Worm (Caenorhabditis elegans) whole organism, L3 larva: ENCODE measurements around the gene alh-8.

ENCODE experiments used
- ZK546.5 ChIP-seq: sonication (generic microtip); optimal IDR thresholded peaks from 2 replicates; lab custom pipeline; 2017; ENCODE audit warnings: missing biosample characterization, missing genetic modification characterization
- ama-1 ChIP-seq: fragments of 150-350 bp; optimal IDR thresholded peaks from 2 replicates; lab custom pipeline; 2018
- ceh-16 ChIP-seq: sonication (generic microtip); optimal IDR thresholded peaks from 2 replicates; lab custom pipeline; 2017; ENCODE audit warnings: missing biosample characterization, missing genetic modification characterization
- ceh-82 ChIP-seq: fragments of 150-350 bp; optimal IDR thresholded peaks from 2 replicates; lab custom pipeline; 2014; ENCODE audit warnings: missing biosample characterization, missing genetic modification characterization
- daf-12 ChIP-seq: fragments of 150-350 bp; optimal IDR thresholded peaks from 2 replicates; lab custom pipeline; 2014; ENCODE audit warnings: missing biosample characterization, missing genetic modification reagents, missing genetic modification characterization
- egl-27 ChIP-seq: sonication (generic microtip); optimal IDR thresholded peaks from 4 replicates; lab custom pipeline; 2017; ENCODE audit warnings: missing biosample characterization, missing genetic modification reagents, missing genetic modification characterization
- egl-5 ChIP-seq: fragments of 150-350 bp; optimal IDR thresholded peaks from 2 replicates; lab custom pipeline; 2017; ENCODE audit warnings: missing biosample characterization, missing genetic modification reagents, missing genetic modification characterization, inconsistent platforms
- elt-2 ChIP-seq: sonication (generic microtip); optimal IDR thresholded peaks from 2 replicates; lab custom pipeline; 2016; ENCODE audit warnings: missing genetic modification reagents, mild to moderate bottlenecking, missing genetic modification characterization, missing compliant biosample characterization
- elt-3 ChIP-seq, 3 experiments: fragments of 150-350 bp in 1 of 3; sonication (generic microtip) in 2 of 3; optimal IDR thresholded peaks; 2 replicates in 2 of 3; 4 replicates in 1 of 3; lab custom pipeline; 2014 to 2017; ENCODE audit warnings: missing biosample characterization in 3 of 3, missing genetic modification characterization in 3 of 3
- eor-1 ChIP-seq, 2 experiments: fragments of 150-350 bp; optimal IDR thresholded peaks; 2 replicates each; lab custom pipeline; 2014 to 2018; ENCODE audit warnings: missing biosample characterization in 2 of 2, missing genetic modification characterization in 2 of 2
- fkh-2 ChIP-seq: fragments of 150-350 bp; optimal IDR thresholded peaks from 2 replicates; lab custom pipeline; 2014; ENCODE audit warnings: missing biosample characterization, missing genetic modification reagents, missing genetic modification characterization
- fos-1 ChIP-seq: fragments of 150-350 bp; optimal IDR thresholded peaks from 2 replicates; lab custom pipeline; 2014; ENCODE audit warnings: missing biosample characterization, missing genetic modification characterization
- hmg-11 ChIP-seq: sonication (generic microtip); optimal IDR thresholded peaks from 2 replicates; lab custom pipeline; 2016; ENCODE audit warnings: missing genetic modification characterization, missing compliant biosample characterization
- jun-1 ChIP-seq: fragments of 150-350 bp; optimal IDR thresholded peaks from 2 replicates; lab custom pipeline; 2014; ENCODE audit warnings: missing biosample characterization, missing genetic modification reagents, missing genetic modification characterization
- lin-15B ChIP-seq: fragments of 150-350 bp; optimal IDR thresholded peaks from 2 replicates; lab custom pipeline; 2014; ENCODE audit warnings: missing biosample characterization, missing genetic modification characterization
- lin-39 ChIP-seq: fragments of 150-350 bp; optimal IDR thresholded peaks from 2 replicates; lab custom pipeline; 2018; ENCODE audit warnings: missing biosample characterization, missing genetic modification reagents, missing genetic modification characterization
- lsy-12 ChIP-seq: sonication (generic microtip); optimal IDR thresholded peaks from 2 replicates; lab custom pipeline; 2016; ENCODE audit warnings: mild to moderate bottlenecking, missing genetic modification characterization, missing compliant biosample characterization
- mdl-1 ChIP-seq: fragments of 150-350 bp; optimal IDR thresholded peaks from 2 replicates; lab custom pipeline; 2014; ENCODE audit warnings: missing biosample characterization, missing genetic modification characterization
- nfya-1 ChIP-seq: sonication (generic microtip); optimal IDR thresholded peaks from 2 replicates; lab custom pipeline; 2017; ENCODE audit warnings: missing genetic modification characterization, mild to moderate bottlenecking, missing compliant biosample characterization, antibody characterized with exemption, moderate library complexity; ENCODE audit not compliant: insufficient read depth
- nhr-11 ChIP-seq: fragments of 150-350 bp; optimal IDR thresholded peaks from 2 replicates; lab custom pipeline; 2014; ENCODE audit warnings: missing biosample characterization, missing genetic modification characterization
- nhr-12 ChIP-seq: fragments of 150-350 bp; optimal IDR thresholded peaks from 2 replicates; lab custom pipeline; 2014; ENCODE audit warnings: missing biosample characterization, missing genetic modification characterization
- nhr-23 ChIP-seq: fragments of 150-350 bp; optimal IDR thresholded peaks from 2 replicates; lab custom pipeline; 2014; ENCODE audit warnings: missing biosample characterization, missing genetic modification reagents, missing genetic modification characterization
- nhr-237 ChIP-seq: fragments of 150-350 bp; optimal IDR thresholded peaks from 2 replicates; lab custom pipeline; 2014; ENCODE audit warnings: missing biosample characterization, missing genetic modification characterization
- nhr-25 ChIP-seq: sonication (generic microtip); optimal IDR thresholded peaks from 2 replicates; lab custom pipeline; 2017; ENCODE audit warnings: missing biosample characterization, missing genetic modification characterization
- nhr-67 ChIP-seq: fragments of 150-350 bp; optimal IDR thresholded peaks from 2 replicates; lab custom pipeline; 2014; ENCODE audit warnings: missing biosample characterization, missing genetic modification characterization
- nhr-76 ChIP-seq: fragments of 150-350 bp; sonication (generic microtip); optimal IDR thresholded peaks from 5 replicates; lab custom pipeline; 2014; ENCODE audit warnings: missing biosample characterization, missing genetic modification characterization
- nhr-77 ChIP-seq: fragments of 150-350 bp; optimal IDR thresholded peaks from 2 replicates; lab custom pipeline; 2014; ENCODE audit warnings: missing biosample characterization, missing genetic modification characterization
- pha-4 ChIP-seq: fragments of 150-350 bp; optimal IDR thresholded peaks from 2 replicates; lab custom pipeline; 2014; ENCODE audit warnings: missing biosample characterization, missing genetic modification reagents, missing genetic modification characterization
- sea-2 ChIP-seq: fragments of 150-350 bp; sonication (generic microtip); optimal IDR thresholded peaks from 4 replicates; lab custom pipeline; 2014; ENCODE audit warnings: missing biosample characterization, missing genetic modification reagents, missing genetic modification characterization
- skn-1 ChIP-seq: fragments of 150-350 bp; optimal IDR thresholded peaks from 2 replicates; lab custom pipeline; 2014; ENCODE audit warnings: missing biosample characterization, missing genetic modification characterization
- snpc-4 ChIP-seq: fragments of 150-350 bp; optimal IDR thresholded peaks from 2 replicates; lab custom pipeline; 2014; ENCODE audit warnings: missing biosample characterization, missing genetic modification characterization
- tbx-2 ChIP-seq: sonication (generic microtip); optimal IDR thresholded peaks from 2 replicates; lab custom pipeline; 2016; ENCODE audit warnings: mild to moderate bottlenecking, missing genetic modification characterization, missing compliant biosample characterization
- unc-39 ChIP-seq: sonication (generic microtip); optimal IDR thresholded peaks from 4 replicates; lab custom pipeline; 2017; ENCODE audit warnings: missing biosample characterization, missing genetic modification characterization
- unc-62 ChIP-seq: fragments of 150-350 bp; sonication (generic microtip); optimal IDR thresholded peaks from 4 replicates; lab custom pipeline; 2014; ENCODE audit warnings: missing biosample characterization, missing genetic modification reagents, missing genetic modification characterization
- ztf-4 ChIP-seq: fragments of 150-350 bp; optimal IDR thresholded peaks from 2 replicates; lab custom pipeline; 2014; ENCODE audit warnings: missing biosample characterization, missing genetic modification characterization

The alh-8 gene

DNA sequence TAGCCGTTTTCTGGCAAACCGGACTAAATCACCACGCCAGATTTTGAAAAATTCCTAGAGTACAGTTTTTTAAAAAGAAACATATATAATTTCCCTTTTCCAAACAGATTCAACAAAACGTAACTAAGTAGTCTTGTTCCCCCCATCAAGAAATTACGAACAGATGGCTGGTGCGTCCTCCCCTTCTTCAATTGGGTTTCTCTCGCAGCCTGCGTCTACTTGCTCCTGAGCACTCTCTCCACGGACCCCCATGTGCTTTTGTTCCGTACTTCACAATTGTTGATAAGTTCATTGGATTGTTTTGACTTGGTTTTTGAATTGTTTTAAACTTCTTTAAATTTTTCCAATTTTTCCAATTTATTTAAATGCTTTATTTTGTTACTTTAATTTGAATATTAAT is 40.8 kb upstream of the alh-8 start:
- TF ChIP-seq egl-5 (tag; lab: Kevin White, UChicago) (no peak), pha-4 (tag; lab: Kevin White, UChicago) (peak; percentile 15), hmg-11 (peak; percentile 29)
- TF ChIP-seq, all 47 proteins: peak for 2

DNA sequence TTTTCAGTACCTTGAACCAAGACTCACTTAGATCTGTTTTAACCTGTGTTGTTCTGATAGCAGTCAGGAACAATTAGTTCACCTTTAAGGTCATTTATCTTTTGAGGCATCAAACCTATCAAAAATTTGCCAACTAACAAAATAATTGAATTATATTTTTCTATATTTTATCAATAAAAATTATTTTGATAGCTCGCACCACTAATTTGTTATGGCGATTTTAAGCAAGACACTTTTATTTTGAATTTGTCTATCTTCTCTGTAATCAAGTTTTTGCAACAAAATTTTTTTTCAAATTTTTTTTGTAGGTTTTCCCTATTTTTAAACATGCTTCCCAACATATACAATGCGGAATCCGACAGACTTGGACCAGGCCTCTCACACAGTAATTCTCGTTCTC is 40.2 kb upstream of the alh-8 start, which contains the start of gene kel-1:
Gene kel-1, plus strand, starts transcription at position 301 of the 400 bp plus-strand sequence.
- TF ChIP-seq nhr-237 (tag; lab: Kevin White, UChicago) (no peak), nhr-67 (tag; lab: Kevin White, UChicago) (no peak), pha-4 (tag; lab: Kevin White, UChicago) (no peak), nhr-12 (no peak), hmg-11 (no peak), tbx-2 (tag; lab: Kevin White, UChicago) (no peak), sea-2 (GFP tag; lab: Kevin White, UChicago) (no peak), ZK546.5 (tag; lab: Kevin White, UChicago) (no peak), fos-1 (tag; lab: Kevin White, UChicago) (no peak), elt-3 (tag; optimal IDR thresholded peaks at IDR 0.05; lab: Kevin White, UChicago) (no peak), unc-62 (GFP tag; lab: Kevin White, UChicago) (no peak), nhr-23 (no peak), nhr-76 (tag; lab: Kevin White, UChicago) (no peak), egl-27 (tag; lab: Kevin White, UChicago) (no peak), ceh-82 (tag; lab: Kevin White, UChicago) (no peak), jun-1 (tag; lab: Kevin White, UChicago) (no peak), nhr-11 (tag; lab: Kevin White, UChicago) (no peak)

DNA sequence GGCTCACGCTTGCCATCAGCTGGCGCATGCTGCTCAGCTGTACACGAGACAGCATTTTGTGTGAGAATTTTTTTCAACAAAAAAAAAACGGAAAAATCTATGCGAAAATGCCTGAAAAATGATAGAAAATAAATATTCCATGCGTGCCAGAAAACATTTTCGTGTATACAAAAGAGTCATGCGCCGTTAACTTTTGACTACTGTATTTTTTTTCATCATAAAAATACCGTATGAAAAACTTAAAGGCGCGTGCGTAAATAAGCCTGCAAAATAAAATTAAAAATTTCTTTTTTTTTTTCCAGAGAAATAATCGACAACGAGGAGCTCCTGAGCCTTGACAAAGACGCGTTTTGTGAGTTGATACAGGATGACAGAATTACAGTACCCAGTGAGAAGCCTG is 38.9 kb upstream of the alh-8 start:
- no peak for TF ChIP-seq ama-1
- TF ChIP-seq mdl-1 (tag; lab: Kevin White, UChicago): no peak
- TF ChIP-seq fkh-2: no peak
- TF ChIP-seq nhr-25 (tag; lab: Kevin White, UChicago): no peak
- TF ChIP-seq pha-4 (tag; lab: Kevin White, UChicago): no peak
- no peak for TF ChIP-seq elt-3 (tag; optimal IDR thresholded peaks at IDR 0.05; lab: Kevin White, UChicago)
- TF ChIP-seq lsy-12: no peak
- TF ChIP-seq nhr-12: no peak
- TF ChIP-seq tbx-2 (tag; lab: Kevin White, UChicago): no peak
- TF ChIP-seq ztf-4 (tag; lab: Kevin White, UChicago): no peak
- TF ChIP-seq egl-27 (tag; lab: Kevin White, UChicago): no peak
- no peak for TF ChIP-seq unc-62 (GFP tag; lab: Kevin White, UChicago)
- TF ChIP-seq nhr-237 (tag; lab: Kevin White, UChicago): no peak

DNA sequence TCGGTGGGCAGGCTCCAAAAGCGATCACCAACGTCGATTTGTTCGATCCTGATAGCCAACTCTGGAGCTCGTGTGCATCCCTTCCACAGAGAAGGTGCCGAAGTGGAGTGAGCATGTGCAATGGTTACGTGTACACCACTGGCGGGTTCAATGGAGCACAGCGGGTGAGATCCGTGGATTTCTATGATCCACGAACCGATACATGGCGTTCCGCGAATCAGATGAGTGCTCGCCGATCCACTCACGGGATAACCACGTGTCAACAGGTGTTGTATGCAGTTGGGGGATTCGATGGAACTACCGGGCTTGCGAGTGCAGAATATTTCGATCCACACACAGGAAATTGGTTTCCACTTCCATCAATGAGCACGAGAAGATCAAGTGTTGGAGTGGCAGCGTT is 38.0 kb upstream of the alh-8 start:
- TF ChIP-seq egl-5 (tag; lab: Kevin White, UChicago): no peak
- no peak for TF ChIP-seq nhr-11 (tag; lab: Kevin White, UChicago)
- no peak for TF ChIP-seq nhr-76 (tag; lab: Kevin White, UChicago)
- no peak for TF ChIP-seq tbx-2 (tag; lab: Kevin White, UChicago)
- no peak for TF ChIP-seq mdl-1 (tag; lab: Kevin White, UChicago)
- no peak for TF ChIP-seq eor-1 (tag; optimal IDR thresholded peaks at IDR 0.05; lab: Kevin White, UChicago)
- no peak for TF ChIP-seq daf-12
- TF ChIP-seq snpc-4 (tag; lab: Kevin White, UChicago): no peak
- TF ChIP-seq pha-4 (tag; lab: Kevin White, UChicago): no peak
- TF ChIP-seq ceh-16 (tag; lab: Kevin White, UChicago): no peak
- no peak for TF ChIP-seq nhr-77
- no peak for TF ChIP-seq elt-2 (tag; lab: Kevin White, UChicago)

DNA sequence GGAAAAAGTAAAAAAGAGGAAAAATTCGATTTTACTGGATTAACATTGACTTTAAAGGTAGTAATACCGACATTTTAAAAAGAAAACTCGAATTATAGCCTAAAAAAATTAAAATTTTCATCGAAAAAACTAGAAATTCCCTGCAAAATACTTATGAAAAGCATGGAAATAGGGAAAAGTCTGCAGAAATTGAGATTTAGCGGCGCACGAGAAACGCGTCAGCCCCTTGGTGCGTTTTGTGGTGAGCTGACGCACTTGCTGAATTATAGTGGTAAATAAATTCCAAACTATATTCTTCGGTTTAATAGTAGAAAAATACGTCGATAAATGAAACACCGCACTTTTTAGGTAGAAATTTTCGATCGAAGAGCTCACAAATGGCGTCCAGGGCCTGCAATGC is 34.4 kb upstream of the alh-8 start:
- TF ChIP-seq lin-15B (tag; lab: Kevin White, UChicago) (peak; percentile 31), unc-39 (tag; lab: Kevin White, UChicago) (no peak), egl-27 (tag; lab: Kevin White, UChicago) (no peak), nfya-1 (peak; percentile 45), nhr-67 (tag; lab: Kevin White, UChicago) (no peak), sea-2 (GFP tag; lab: Kevin White, UChicago) (no peak), hmg-11 (peak; percentile 57), skn-1 (tag; lab: Kevin White, UChicago) (no peak), tbx-2 (tag; lab: Kevin White, UChicago) (no peak), nhr-23 (peak; percentile 47), ceh-82 (tag; lab: Kevin White, UChicago) (no peak), snpc-4 (tag; lab: Kevin White, UChicago) (peak; percentile 56), pha-4 (tag; lab: Kevin White, UChicago) (peak; percentile 59), elt-2 (tag; lab: Kevin White, UChicago) (peak; percentile 7), nhr-11 (tag; lab: Kevin White, UChicago) (no peak), lin-39 (tag; lab: Kevin White, UChicago) (peak; percentile 40), nhr-77 (no peak)
